Fruit fly (Drosophila melanogaster): ENCODE results near the gene Sec23.

Gene Sec23

dm6 chr3R:5653887-5654286, 5.0 kb downstream of the Sec23 start:
- TF ChIP-seq CG17801 (GFP tag; optimal IDR thresholded peaks at IDR 0.05; ENCODE audit: partially characterized antibody): no peak

- TF ChIP-seq CG17801 (GFP tag; optimal IDR thresholded peaks at IDR 0.05; ENCODE audit: partially characterized antibody): peak; percentile 93
Measured at dm6 chr3R:5654692-5655181, 5.9 kb downstream of the Sec23 start, which contains the start of the genes elm and MED27. Gene elm (minus strand): TSS chr3R:5654861. Gene MED27 (plus strand): TSS chr3R:5655139.

- TF ChIP-seq CG17801 (GFP tag; optimal IDR thresholded peaks at IDR 0.05; ENCODE audit: partially characterized antibody): no peak
Measured at dm6 chr3R:5658984-5659802, 10.3 kb downstream of the Sec23 start.

dm6 chr3R:5659829-5660197, 10.9 kb downstream of the Sec23 start, which contains the start of gene CG2182:
Gene CG2182 (minus strand): TSS chr3R:5659912.
- no peak for TF ChIP-seq CG17801 (GFP tag; optimal IDR thresholded peaks at IDR 0.05; ENCODE audit: partially characterized antibody)

dm6 chr3R:5660198-5660893, 11.5 kb downstream of the Sec23 start, which contains the start of gene Wdr33:
Gene Wdr33 (plus strand): TSS chr3R:5660635.
- no peak for TF ChIP-seq CG17801 (GFP tag; optimal IDR thresholded peaks at IDR 0.05; ENCODE audit: partially characterized antibody)

dm6 chr3R:5668928-5669739, 20.3 kb downstream of the Sec23 start, which contains the start of the genes Xe7 and Atg17:
Gene Xe7 (minus strand): TSS chr3R:5669334.
Gene Atg17 (plus strand): TSS chr3R:5669713.
- TF ChIP-seq CG17801 (GFP tag; optimal IDR thresholded peaks at IDR 0.05; ENCODE audit: partially characterized antibody): peak; percentile 88

- TF ChIP-seq CG17801 (GFP tag; optimal IDR thresholded peaks at IDR 0.05; ENCODE audit: partially characterized antibody): no peak
Measured at dm6 chr3R:5669740-5670659, 21.1 kb downstream of the Sec23 start.

- peak; percentile 30 for TF ChIP-seq CG17801 (GFP tag; optimal IDR thresholded peaks at IDR 0.05; ENCODE audit: partially characterized antibody)
Measured at dm6 chr3R:5670660-5671264, 21.9 kb downstream of the Sec23 start.

dm6 chr3R:5671265-5671663, 22.4 kb downstream of the Sec23 start:
- no peak for TF ChIP-seq CG17801 (GFP tag; optimal IDR thresholded peaks at IDR 0.05; ENCODE audit: partially characterized antibody)

dm6 chr3R:5671795-5672657, 23.2 kb downstream of the Sec23 start:
- no peak for TF ChIP-seq CG17801 (GFP tag; optimal IDR thresholded peaks at IDR 0.05; ENCODE audit: partially characterized antibody)

dm6 chr3R:5672658-5673217, 23.9 kb downstream of the Sec23 start:
- peak; percentile 62 for TF ChIP-seq CG17801 (GFP tag; optimal IDR thresholded peaks at IDR 0.05; ENCODE audit: partially characterized antibody)

dm6 chr3R:5682238-5682637, 33.4 kb downstream of the Sec23 start:
- TF ChIP-seq CG17801 (GFP tag; optimal IDR thresholded peaks at IDR 0.05; ENCODE audit: partially characterized antibody): no peak

All from ovary, adult (tissue).